Fruit fly (Drosophila melanogaster): ENCODE measurements around the gene CG14042.
A peak's percentile ranks its signal among the peaks of the same experiment; 100 is the strongest.

CG14042 gene

dm6 chr2L:5044361-5044891 is 6.9 kb downstream of the CG14042 start, which contains the start of gene CG31650 (continued):
- no peak for TF ChIP-seq CG17385 (GFP tag; optimal IDR thresholded peaks at IDR 0.05)
- peak; percentile 33 for TF ChIP-seq CG13894 (tag; optimal IDR thresholded peaks at IDR 0.05)
- TF ChIP-seq CG14014 (GFP tag; IDR thresholded peaks at IDR 0.05) = no peak; the same call in 1 of the 2 replicates
- TF ChIP-seq Hr78 (GFP tag; optimal IDR thresholded peaks at IDR 0.05) = peak in 1 of 2 experiments; percentile 90
- TF ChIP-seq ase (GFP tag; IDR thresholded peaks at IDR 0.05) = no peak
- peak; percentile 7; the same call in 2 of the 3 replicates for TF ChIP-seq ci (GFP tag; IDR thresholded peaks at IDR 0.05)
- TF ChIP-seq ssp (GFP tag; IDR thresholded peaks at IDR 0.05) = no peak
- no peak for TF ChIP-seq Tbp (GFP tag; optimal IDR thresholded peaks at IDR 0.05)
- no peak for TF ChIP-seq CrebB (tag; optimal IDR thresholded peaks at IDR 0.05)
- TF ChIP-seq CG31388 (GFP tag; optimal IDR thresholded peaks at IDR 0.05) = no peak
- TF ChIP-seq Drgx (GFP tag; IDR thresholded peaks at IDR 0.05) = peak; percentile 17; the same call in 1 of the 2 replicates
- no peak for TF ChIP-seq mirr (GFP tag; optimal IDR thresholded peaks at IDR 0.05)
- TF ChIP-seq oc (tag; optimal IDR thresholded peaks at IDR 0.05) = peak; percentile 29
- TF ChIP-seq Med (GFP tag) = peak; percentile 35
- no peak for TF ChIP-seq HLH4C (GFP tag; IDR thresholded peaks at IDR 0.05; ENCODE audit: partially characterized antibody)
- TF ChIP-seq chif (GFP tag; optimal IDR thresholded peaks at IDR 0.05) = no peak
- no peak for TF ChIP-seq prd (optimal IDR thresholded peaks at IDR 0.05)
- no peak for TF ChIP-seq prd (GFP tag; IDR thresholded peaks at IDR 0.05)
- TF ChIP-seq CG11560 (tag; IDR thresholded peaks at IDR 0.05) = no peak
- no peak for TF ChIP-seq sob (GFP tag; IDR thresholded peaks at IDR 0.05)
- no peak for TF ChIP-seq CG3065 (GFP tag; optimal IDR thresholded peaks at IDR 0.05)
- TF ChIP-seq CG6175 (GFP tag; IDR thresholded peaks at IDR 0.05) = peak; percentile 42; the same call in 2 of the 3 replicates
- no peak for TF ChIP-seq gem (tag; optimal IDR thresholded peaks at IDR 0.05)
- no peak for TF ChIP-seq CG2678 (tag; optimal IDR thresholded peaks at IDR 0.05)
- peak; percentile 17 for TF ChIP-seq sens (GFP tag)
- TF ChIP-seq pb (GFP tag; optimal IDR thresholded peaks at IDR 0.05) = peak; percentile 36
- no peak for TF ChIP-seq CG7357 (GFP tag; IDR thresholded peaks at IDR 0.05)
- TF ChIP-seq otp (GFP tag; IDR thresholded peaks at IDR 0.05) = no peak
- TF ChIP-seq sd (tag; optimal IDR thresholded peaks at IDR 0.05) = peak; percentile 30
- TF ChIP-seq Ptx1 (GFP tag; IDR thresholded peaks at IDR 0.05) = 0 out of 2 replicates have a peak, but pooled peaks have one; percentile 7
- TF ChIP-seq so (GFP tag; IDR thresholded peaks at IDR 0.05) = no peak
- TF ChIP-seq CG12769 (tag; optimal IDR thresholded peaks at IDR 0.05) = peak; percentile 24
- no peak for TF ChIP-seq slp2 (GFP tag; optimal IDR thresholded peaks at IDR 0.05)
- peak; percentile 27; the same call in 1 of the 2 replicates for TF ChIP-seq CG32772 (GFP tag; IDR thresholded peaks at IDR 0.05)
- peak; percentile 35 for TF ChIP-seq cg (GFP tag; optimal IDR thresholded peaks at IDR 0.05)
- no peak for TF ChIP-seq CG15514 (GFP tag; optimal IDR thresholded peaks at IDR 0.05)
- no peak for TF ChIP-seq usp (GFP tag; optimal IDR thresholded peaks at IDR 0.05)
- no peak for TF ChIP-seq fu2 (GFP tag; optimal IDR thresholded peaks at IDR 0.05)
- no peak for TF ChIP-seq bab2 (GFP tag; optimal IDR thresholded peaks at IDR 0.05)
- TF ChIP-seq repo (GFP tag; optimal IDR thresholded peaks at IDR 0.05) = no peak
- TF ChIP-seq HHEX (GFP tag; optimal IDR thresholded peaks at IDR 0.05) = no peak
- TF ChIP-seq ftz-f1 (GFP tag; optimal IDR thresholded peaks at IDR 0.05) = peak; percentile 11
- TF ChIP-seq kni (GFP tag; optimal IDR thresholded peaks at IDR 0.05) = peak; percentile 65
- TF ChIP-seq Taf1 (GFP tag; IDR thresholded peaks at IDR 0.05) = no peak
